Fruit fly (Drosophila melanogaster) whole organism, embryonic: Measurements from ENCODE around the gene CG7120.

Experiments
- ATbp ChIP-seq: fragments of 200-800 bp; sonication (Bioruptor generic); optimal IDR thresholded peaks from 2 replicates; lab custom pipeline; 2017; ENCODE audit warnings: missing biosample characterization, mild to moderate bottlenecking, missing genetic modification characterization, missing genetic modification reagents
- Ada2b ChIP-seq: fragments of 200-800 bp; sonication (Bioruptor generic); IDR thresholded peaks from 2 replicates; pipeline ENCODE4 v1.3.6; 2022; ENCODE audit warnings: missing biosample characterization, missing genetic modification characterization
- BtbVII ChIP-seq: fragments of 200-800 bp; sonication (Bioruptor generic); optimal IDR thresholded peaks from 3 replicates; lab custom pipeline; 2017; ENCODE audit warnings: missing biosample characterization, mild to moderate bottlenecking, missing genetic modification characterization
- CG1603 ChIP-seq: fragments of 200-800 bp; sonication (Bioruptor generic); optimal IDR thresholded peaks from 2 replicates; lab custom pipeline; 2019; ENCODE audit warnings: missing biosample characterization, mild to moderate bottlenecking, missing genetic modification characterization, moderate library complexity
- CG9609 ChIP-seq: fragments of 200-800 bp; sonication (Bioruptor generic); optimal IDR thresholded peaks from 3 replicates; lab custom pipeline; 2016; ENCODE audit warnings: missing biosample characterization, missing genetic modification characterization
- Doc3 ChIP-seq: fragments of 200-800 bp; sonication (Bioruptor generic); IDR thresholded peaks from 3 replicates; pipeline ENCODE4 v1.3.6; 2022; ENCODE audit warnings: missing biosample characterization, missing genetic modification characterization; ENCODE audit not compliant: partially characterized antibody
- Jarid2 ChIP-seq: fragments of 200-800 bp; sonication (Bioruptor generic); optimal IDR thresholded peaks from 3 replicates; lab custom pipeline; 2017; ENCODE audit warnings: mild to moderate bottlenecking, missing biosample characterization, missing genetic modification reagents, missing genetic modification characterization
- lola ChIP-seq, 3 experiments: fragments of >200 bp in 2 of 3; fragments of 200-800 bp in 1 of 3; sonication (Bioruptor generic) in 1 of 3; optimal IDR thresholded peaks; 2 replicates each; lab custom pipeline; 2017 to 2019; ENCODE audit warnings: missing biosample characterization in 3 of 3, missing genetic modification characterization in 3 of 3, mild to moderate bottlenecking in 1 of 3, moderate library complexity in 1 of 3
- ttk ChIP-seq: fragments of 200-800 bp; sonication (Bioruptor generic); IDR thresholded peaks from 2 replicates; pipeline ENCODE4 v2.1.2; 2022; ENCODE audit warnings: missing biosample characterization, missing genetic modification characterization
- tup ChIP-seq: fragments of 200-800 bp; sonication (Bioruptor generic); optimal IDR thresholded peaks from 2 replicates; lab custom pipeline; 2016; ENCODE audit warnings: missing biosample characterization, mild to moderate bottlenecking, missing genetic modification characterization, moderate library complexity

DNA sequence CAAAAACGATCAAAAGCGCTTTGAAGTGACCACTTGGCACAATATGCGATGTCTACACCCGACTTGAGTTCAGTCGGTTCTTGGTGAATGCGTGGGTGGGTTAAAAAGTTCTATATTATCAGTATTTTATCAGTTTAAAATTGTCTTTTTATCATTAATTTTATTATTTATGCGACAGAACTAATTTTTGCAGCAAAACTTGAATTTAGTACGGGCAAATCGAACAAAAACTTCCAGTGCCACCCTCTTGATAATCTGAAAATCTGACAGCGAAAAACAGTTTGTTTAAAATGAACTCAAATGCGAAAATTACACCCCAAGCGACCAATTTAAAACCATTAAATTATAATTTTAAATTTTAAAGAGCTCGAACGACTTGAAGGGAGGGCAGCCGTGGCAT is 24.9 kb upstream of the CG7120 start:
- TF ChIP-seq ATbp (no peak), Jarid2 (no peak), Ada2b (GFP tag; lab: Robert Waterston, UW) (no peak), Doc3 (no peak), lola (GFP tag; optimal IDR thresholded peaks at IDR 0.05; lab: Kevin White, UChicago) (no peak), tup (GFP tag; lab: Kevin White, UChicago) (no peak), CG9609 (GFP tag; lab: Kevin White, UChicago) (no peak), BtbVII (GFP tag; lab: Kevin White, UChicago) (no peak), CG1603 (no peak), ttk (no peak)
